Worm (Caenorhabditis elegans): ENCODE results near the gene col-73.

col-73 gene

DNA sequence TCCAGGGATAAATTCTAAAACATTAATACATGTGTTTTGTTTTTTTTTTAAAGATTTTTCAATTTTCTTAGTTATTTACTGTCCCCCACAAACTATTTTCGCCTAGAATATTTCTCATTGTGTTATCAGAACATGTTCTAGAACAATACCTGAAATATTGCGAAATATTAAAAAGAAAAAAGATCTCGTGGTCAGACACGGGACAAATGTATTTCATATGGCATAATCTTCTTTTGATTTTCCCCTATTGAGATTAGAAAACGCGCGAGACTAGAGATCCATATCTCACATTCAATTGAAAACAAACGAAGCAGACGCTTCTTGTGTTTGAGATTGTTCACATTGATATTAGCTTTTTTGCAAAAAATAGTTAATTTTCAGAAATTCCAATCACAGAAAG, 16.8 kb downstream of the col-73 start:
- TF ChIP-seq ceh-82 (tag; optimal IDR thresholded peaks at IDR 0.05), result no peak
- TF ChIP-seq sea-2 (GFP tag; optimal IDR thresholded peaks at IDR 0.05), result no peak
- TF ChIP-seq elt-2 (tag; optimal IDR thresholded peaks at IDR 0.05), result peak; percentile 36
- peak; percentile 90 for TF ChIP-seq elt-1 (tag; optimal IDR thresholded peaks at IDR 0.05)
- TF ChIP-seq daf-12 (tag; optimal IDR thresholded peaks at IDR 0.05), result no peak
- TF ChIP-seq nhr-43 (tag; optimal IDR thresholded peaks at IDR 0.05; ENCODE audit: poor library complexity, severe bottlenecking), result no peak
- TF ChIP-seq mdl-1 (tag; optimal IDR thresholded peaks at IDR 0.05), result no peak
- no peak for TF ChIP-seq hmg-11 (tag; optimal IDR thresholded peaks at IDR 0.05)
- TF ChIP-seq nhr-23 (tag; optimal IDR thresholded peaks at IDR 0.05), result peak; percentile 40
- TF ChIP-seq nhr-76 (tag; optimal IDR thresholded peaks at IDR 0.05), result no peak
- no peak for TF ChIP-seq elt-3 (tag; optimal IDR thresholded peaks at IDR 0.05)
- no peak for TF ChIP-seq egl-5 (tag; optimal IDR thresholded peaks at IDR 0.05)
- no peak for TF ChIP-seq ZK546.5 (tag; optimal IDR thresholded peaks at IDR 0.05)
- TF ChIP-seq pha-4 (tag; optimal IDR thresholded peaks at IDR 0.05), result peak; percentile 1
- TF ChIP-seq nhr-25 (tag; optimal IDR thresholded peaks at IDR 0.05), result peak; percentile 54
- TF ChIP-seq jun-1 (tag; optimal IDR thresholded peaks at IDR 0.05), result peak; percentile 10

ce11 chrII:4855489-4855888, 17.4 kb downstream of the col-73 start:
- peak; percentile 7 for TF ChIP-seq snpc-4 (tag; optimal IDR thresholded peaks at IDR 0.05)
- TF ChIP-seq lin-15B (tag; optimal IDR thresholded peaks at IDR 0.05), result peak; percentile 2
- TF ChIP-seq nfya-1 (tag; optimal IDR thresholded peaks at IDR 0.05; ENCODE audit: insufficient read depth), result peak; percentile 41
- TF ChIP-seq jun-1 (tag; optimal IDR thresholded peaks at IDR 0.05), result no peak

DNA sequence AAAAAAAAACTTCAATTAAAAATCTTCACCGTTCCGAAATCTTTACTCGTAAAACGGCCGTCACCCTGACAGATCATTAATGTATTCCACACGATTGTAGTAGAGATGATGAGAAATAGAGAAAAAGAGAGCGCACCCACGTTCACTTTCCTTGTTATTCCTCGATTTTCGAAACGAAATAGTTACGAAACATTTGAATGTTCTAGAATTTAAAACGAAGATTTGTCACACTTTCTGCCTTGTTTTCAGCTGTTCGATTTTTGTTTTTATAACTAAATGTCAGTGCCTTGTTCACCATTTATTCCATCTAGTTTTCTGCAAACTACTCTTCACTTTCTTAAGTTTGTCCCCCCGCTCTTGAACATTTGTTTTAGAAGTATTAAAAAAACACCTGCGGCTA, 18.2 kb downstream of the col-73 start:
- TF ChIP-seq ceh-9 (tag; optimal IDR thresholded peaks at IDR 0.05), result no peak
- no peak for TF ChIP-seq sea-2 (GFP tag; optimal IDR thresholded peaks at IDR 0.05)
- TF ChIP-seq aly-2 (tag; optimal IDR thresholded peaks at IDR 0.05), result no peak
- TF ChIP-seq tbx-2 (tag; optimal IDR thresholded peaks at IDR 0.05), result no peak
- no peak for TF ChIP-seq nhr-67 (tag; optimal IDR thresholded peaks at IDR 0.05)

DNA sequence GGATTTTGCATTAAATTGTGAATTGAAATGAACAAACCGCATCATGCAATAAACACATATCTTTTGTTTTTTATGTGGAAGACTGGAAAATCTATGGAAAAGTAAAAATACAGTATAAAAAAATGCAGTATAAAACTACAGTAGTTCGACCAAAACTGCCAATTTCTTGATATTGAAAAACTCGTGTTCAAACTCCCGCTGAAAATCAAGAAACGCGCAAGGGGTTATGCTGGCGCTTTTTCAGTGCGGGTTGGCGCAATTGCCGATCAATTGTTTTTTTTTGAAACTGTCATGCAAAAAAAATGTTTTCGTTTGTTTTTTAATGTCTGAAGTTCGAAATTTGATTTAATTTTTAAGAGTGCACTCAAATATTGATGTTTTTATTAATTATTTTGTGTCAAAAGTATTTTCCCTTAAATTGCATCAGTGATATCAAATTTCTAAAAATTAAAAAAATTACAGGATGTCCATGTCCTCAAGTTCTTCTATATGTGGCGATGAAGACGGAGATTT, 21.3 kb downstream of the col-73 start, which contains the start of gene dnj-9:
Gene dnj-9 (plus strand): TSS at position 463 of the 513 bp plus-strand sequence.
- peak; percentile 99 for TF ChIP-seq nhr-23 (tag; optimal IDR thresholded peaks at IDR 0.05)
- TF ChIP-seq fos-1 (tag; optimal IDR thresholded peaks at IDR 0.05), result peak; percentile 29
- TF ChIP-seq ztf-11 (tag; optimal IDR thresholded peaks at IDR 0.05), result no peak
- no peak for TF ChIP-seq nhr-12 (tag; optimal IDR thresholded peaks at IDR 0.05)
- TF ChIP-seq nhr-237 (tag; optimal IDR thresholded peaks at IDR 0.05), result no peak
- TF ChIP-seq eor-1 (tag; optimal IDR thresholded peaks at IDR 0.05), result peak in 1 of 2 experiments; percentile 1
- peak; percentile 93 for TF ChIP-seq nfya-1 (tag; optimal IDR thresholded peaks at IDR 0.05; ENCODE audit: insufficient read depth)
- no peak for TF ChIP-seq elt-3 (tag; optimal IDR thresholded peaks at IDR 0.05)
- peak; percentile 58 for TF ChIP-seq nhr-11 (tag; optimal IDR thresholded peaks at IDR 0.05)
- TF ChIP-seq fkh-2 (tag; optimal IDR thresholded peaks at IDR 0.05), result no peak
- peak; percentile 86 for TF ChIP-seq R02D3.7 (tag; optimal IDR thresholded peaks at IDR 0.05)
- TF ChIP-seq aly-2 (tag; optimal IDR thresholded peaks at IDR 0.05), result no peak
- peak; percentile 93 for TF ChIP-seq lsy-12 (tag; optimal IDR thresholded peaks at IDR 0.05)
- peak; percentile 39 for TF ChIP-seq pqm-1 (tag; optimal IDR thresholded peaks at IDR 0.05)
- TF ChIP-seq nhr-43 (tag; optimal IDR thresholded peaks at IDR 0.05; ENCODE audit: poor library complexity, severe bottlenecking), result peak; percentile 95
- peak; percentile 75 for TF ChIP-seq hmg-11 (tag; optimal IDR thresholded peaks at IDR 0.05)
- TF ChIP-seq lin-15B (tag; optimal IDR thresholded peaks at IDR 0.05), result peak; percentile 91
- peak; percentile 49 for TF ChIP-seq lin-39 (tag; optimal IDR thresholded peaks at IDR 0.05)
- peak; percentile 91 for TF ChIP-seq elt-2 (tag; optimal IDR thresholded peaks at IDR 0.05)
- TF ChIP-seq jun-1 (tag; optimal IDR thresholded peaks at IDR 0.05), result peak; percentile 94
- peak; percentile 77 for TF ChIP-seq fkh-10 (GFP tag; optimal IDR thresholded peaks at IDR 0.05)
- TF ChIP-seq mml-1 (tag; optimal IDR thresholded peaks at IDR 0.05), result no peak
- peak; percentile 40 for TF ChIP-seq zag-1 (tag; optimal IDR thresholded peaks at IDR 0.05)
- TF ChIP-seq nhr-76 (tag; optimal IDR thresholded peaks at IDR 0.05), result no peak
- TF ChIP-seq nhr-25 (tag; optimal IDR thresholded peaks at IDR 0.05), result peak; percentile 93
- TF ChIP-seq ceh-9 (tag; optimal IDR thresholded peaks at IDR 0.05), result no peak
- TF ChIP-seq ceh-82 (tag; optimal IDR thresholded peaks at IDR 0.05), result peak; percentile 31
- no peak for TF ChIP-seq nhr-28 (tag; optimal IDR thresholded peaks at IDR 0.05)
- no peak for TF ChIP-seq mdl-1 (tag; optimal IDR thresholded peaks at IDR 0.05)
- TF ChIP-seq ceh-28 (tag; optimal IDR thresholded peaks at IDR 0.05), result peak; percentile 84
- TF ChIP-seq skn-1 (tag; optimal IDR thresholded peaks at IDR 0.05), result peak; percentile 88
- no peak for TF ChIP-seq ceh-16 (tag; optimal IDR thresholded peaks at IDR 0.05)
- TF ChIP-seq snpc-4 (tag; optimal IDR thresholded peaks at IDR 0.05), result peak; percentile 92
- no peak for TF ChIP-seq unc-39 (tag; optimal IDR thresholded peaks at IDR 0.05)
- TF ChIP-seq nhr-67 (tag; optimal IDR thresholded peaks at IDR 0.05), result no peak
- TF ChIP-seq sea-2 (GFP tag; optimal IDR thresholded peaks at IDR 0.05), result no peak
- TF ChIP-seq unc-62 (GFP tag; optimal IDR thresholded peaks at IDR 0.05), result peak; percentile 40
- TF ChIP-seq elt-1 (tag; optimal IDR thresholded peaks at IDR 0.05), result peak; percentile 74
- peak; percentile 17 for TF ChIP-seq daf-12 (tag; optimal IDR thresholded peaks at IDR 0.05)
- peak; percentile 94 for TF ChIP-seq tbx-2 (tag; optimal IDR thresholded peaks at IDR 0.05)
- peak; percentile 48 for TF ChIP-seq ZK546.5 (tag; optimal IDR thresholded peaks at IDR 0.05)
- TF ChIP-seq pha-4 (tag; optimal IDR thresholded peaks at IDR 0.05), result peak; percentile 97
- TF ChIP-seq ztf-4 (tag; optimal IDR thresholded peaks at IDR 0.05), result peak; percentile 63
